Worm (Caenorhabditis elegans) whole organism, mixed stage, embryonic: Measurements from ENCODE around the gene clec-5.

Experiments used
- lsy-2 ChIP-seq: fragments of 150-350 bp; optimal IDR thresholded peaks from 2 replicates; lab custom pipeline; 2014; ENCODE audit warnings: missing biosample characterization, missing genetic modification characterization
- nhr-28 ChIP-seq: fragments of 150-350 bp; optimal IDR thresholded peaks from 2 replicates; lab custom pipeline; 2014; ENCODE audit warnings: missing biosample characterization, missing genetic modification characterization
- pha-4 ChIP-seq: fragments of 150-350 bp; optimal IDR thresholded peaks from 2 replicates; lab custom pipeline; 2018; ENCODE audit warnings: missing biosample characterization, missing genetic modification reagents, missing genetic modification characterization

DNA sequence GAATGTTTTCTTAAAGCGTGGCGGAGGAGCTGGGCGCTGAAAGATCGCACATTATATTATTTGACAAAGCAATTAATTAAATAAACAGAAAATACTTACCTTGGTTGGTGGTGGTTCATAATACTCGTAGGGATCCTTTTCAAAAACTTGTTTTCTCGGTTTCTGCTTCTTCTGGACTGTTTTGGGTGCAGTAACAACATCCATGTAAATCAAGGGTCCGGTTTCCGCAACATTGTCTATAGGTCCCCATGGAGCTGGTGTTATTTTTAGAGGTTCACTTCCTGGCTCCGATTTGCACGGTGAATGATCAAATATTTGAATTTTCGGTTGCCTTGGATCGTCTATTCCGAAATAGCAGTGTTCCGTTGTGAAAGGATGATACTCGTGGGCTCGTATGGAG is 40.7 kb upstream of the clec-5 start:
- no peak for TF ChIP-seq lsy-2 (tag; lab: Kevin White, UChicago)
- no peak for TF ChIP-seq pha-4 (tag; lab: Kevin White, UChicago)
- TF ChIP-seq nhr-28 (tag; lab: Kevin White, UChicago): no peak
